Worm (Caenorhabditis elegans): ENCODE measurements around the gene F41F3.1.

DNA sequence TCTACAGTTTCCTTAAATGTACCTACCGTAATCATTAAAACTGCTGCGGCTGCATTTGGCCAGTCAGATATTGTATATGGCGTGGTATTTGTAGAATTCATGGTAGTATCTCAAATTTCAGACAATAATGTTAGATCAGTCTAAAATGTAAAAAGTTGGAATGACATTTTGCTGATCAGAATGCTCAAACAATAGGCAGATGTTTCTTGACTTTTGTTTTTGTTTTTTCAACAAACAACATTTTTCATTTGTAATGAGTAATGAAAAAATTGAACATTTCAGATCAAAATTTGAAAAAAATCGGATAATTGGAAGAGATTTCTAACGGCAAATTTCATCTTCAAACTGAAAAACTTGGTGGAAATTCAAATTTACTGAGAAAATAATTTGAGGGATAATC lies 14.3 kb downstream of the F41F3.1 start, which contains the start of gene srx-77:
- TF ChIP-seq jun-1 (tag; optimal IDR thresholded peaks at IDR 0.05), result no peak
- no peak for TF ChIP-seq efl-1 (optimal IDR thresholded peaks at IDR 0.05)
- no peak for TF ChIP-seq efl-1 (GFP tag; optimal IDR thresholded peaks at IDR 0.05 in 1 of 2)
- no peak for TF ChIP-seq egl-13 (tag; optimal IDR thresholded peaks at IDR 0.05)
- TF ChIP-seq ceh-82 (tag; optimal IDR thresholded peaks at IDR 0.05), result no peak

Data from whole organism, L1 larva.